Worm (Caenorhabditis elegans) whole organism, L1 larva: ENCODE results near the gene Y46G5A.8.
A peak's percentile ranks its signal among the peaks of the same experiment; 100 is the strongest.

Experiments
- ces-1 ChIP-seq: fragments of 150-350 bp; optimal IDR thresholded peaks from 2 replicates; lab custom pipeline; 2014; ENCODE audit warnings: missing biosample characterization, missing genetic modification reagents, missing genetic modification characterization
- dpl-1 ChIP-seq, 3 experiments: fragments of 150-350 bp in 2 of 3; sonication (generic microtip) in 1 of 3; optimal IDR thresholded peaks; 2 replicates each; lab custom pipeline; 2014 to 2017; ENCODE audit warnings: missing biosample characterization in 3 of 3, missing genetic modification characterization in 3 of 3, missing genetic modification reagents in 3 of 3
- fos-1 ChIP-seq: fragments of 150-350 bp; optimal IDR thresholded peaks from 2 replicates; lab custom pipeline; 2014; ENCODE audit warnings: missing biosample characterization, missing genetic modification characterization
- mdl-1 ChIP-seq, 2 experiments: fragments of 150-350 bp; optimal IDR thresholded peaks; 2 replicates each; lab custom pipeline; 2014 to 2017; ENCODE audit warnings: missing biosample characterization in 2 of 2, missing genetic modification characterization in 2 of 2, inconsistent platforms in 1 of 2
- mep-1 ChIP-seq: fragments of 150-350 bp; optimal IDR thresholded peaks from 2 replicates; lab custom pipeline; 2014; ENCODE audit warnings: missing biosample characterization, missing genetic modification characterization
- nhr-237 ChIP-seq: fragments of 150-350 bp; optimal IDR thresholded peaks from 2 replicates; lab custom pipeline; 2014; ENCODE audit warnings: missing biosample characterization, missing genetic modification characterization
- nhr-77 ChIP-seq: fragments of 150-350 bp; optimal IDR thresholded peaks from 2 replicates; lab custom pipeline; 2014; ENCODE audit warnings: missing biosample characterization, missing genetic modification characterization

- TF ChIP-seq nhr-237 (tag; lab: Kevin White, UChicago) = no peak
- TF ChIP-seq nhr-77 (tag; lab: Kevin White, UChicago) = no peak
- peak in 1 of 2 experiments; percentile 83 for TF ChIP-seq mdl-1 (tag; optimal IDR thresholded peaks at IDR 0.05; lab: Kevin White, UChicago)
- no peak for TF ChIP-seq ces-1
- TF ChIP-seq dpl-1 (GFP tag; optimal IDR thresholded peaks at IDR 0.05; lab: Kevin White, UChicago) = peak; percentile 38 to 74 (median 53)
- no peak for TF ChIP-seq fos-1 (tag; lab: Kevin White, UChicago)
- TF ChIP-seq mep-1 (tag; lab: Kevin White, UChicago) = no peak
These were observed 43.9 kb downstream of the Y46G5A.8 start for ce11 chrII:12799927-12800522.
